Fruit fly (Drosophila melanogaster): ENCODE results near the gene CG5973.
A peak's percentile ranks its signal among the peaks of the same experiment; 100 is the strongest.

CG5973 gene

DNA sequence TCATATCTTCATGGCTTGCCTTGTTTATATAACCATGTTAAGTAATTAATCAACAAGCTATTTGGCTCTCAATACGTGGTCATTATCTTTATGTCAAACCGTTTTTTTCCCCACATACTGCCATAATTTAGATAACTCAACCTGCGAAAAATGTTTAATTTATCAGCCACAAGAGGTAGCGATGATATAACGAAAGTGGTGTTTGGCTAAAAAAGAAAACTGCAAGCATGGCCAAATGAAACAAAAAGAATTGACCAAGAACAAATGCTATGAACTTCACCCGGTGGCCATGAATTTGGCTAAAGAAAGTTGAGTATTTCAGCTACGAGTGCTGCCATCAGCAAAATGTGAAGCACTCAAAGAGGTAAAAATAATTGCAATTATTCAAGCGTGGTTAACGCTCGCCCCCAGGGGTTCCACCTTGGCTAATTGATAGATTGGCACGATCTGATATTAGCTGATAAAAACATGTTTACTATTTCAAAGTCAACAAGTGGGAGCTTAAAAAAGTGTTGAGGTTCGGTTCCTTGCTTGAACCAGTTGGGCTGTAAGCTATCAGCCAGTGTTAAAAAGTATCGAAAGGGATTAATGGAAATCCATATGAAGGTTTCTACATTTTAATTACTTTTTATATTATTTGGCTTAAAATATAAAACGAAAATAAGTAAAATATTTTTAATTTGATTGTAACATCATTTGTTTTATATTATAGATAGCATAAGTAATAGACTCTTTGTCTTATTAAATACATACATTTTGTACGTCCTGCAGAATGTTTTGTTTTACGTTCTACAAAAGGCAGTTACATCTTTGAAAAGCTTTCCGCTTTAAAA, 584 bp upstream of the CG5973 start (continued):
- TF ChIP-seq OdsH (GFP tag; optimal IDR thresholded peaks at IDR 0.05) (peak; percentile 40), Hr83 (GFP tag; optimal IDR thresholded peaks at IDR 0.05; ENCODE audit: poor library complexity, severe bottlenecking) (peak; percentile 96), ey (GFP tag; optimal IDR thresholded peaks at IDR 0.05) (peak; percentile 21), CG32264 (GFP tag; optimal IDR thresholded peaks at IDR 0.05) (no peak), Hnf4 (GFP tag; optimal IDR thresholded peaks at IDR 0.05) (peak; percentile 62), Vsx2 (GFP tag; optimal IDR thresholded peaks at IDR 0.05; ENCODE audit: partially characterized antibody) (no peak), GATAd (GFP tag; optimal IDR thresholded peaks at IDR 0.05) (no peak), Jra (GFP tag; optimal IDR thresholded peaks at IDR 0.05) (no peak), Sp1 (GFP tag; optimal IDR thresholded peaks at IDR 0.05) (no peak), sv (GFP tag; optimal IDR thresholded peaks at IDR 0.05) (peak; percentile 74), dl (GFP tag; optimal IDR thresholded peaks at IDR 0.05; ENCODE audit: insufficient read depth in 1 of 2, partially characterized antibody in 2 of 2) (no peak), br (GFP tag; optimal IDR thresholded peaks at IDR 0.05) (peak; percentile 24)

DNA sequence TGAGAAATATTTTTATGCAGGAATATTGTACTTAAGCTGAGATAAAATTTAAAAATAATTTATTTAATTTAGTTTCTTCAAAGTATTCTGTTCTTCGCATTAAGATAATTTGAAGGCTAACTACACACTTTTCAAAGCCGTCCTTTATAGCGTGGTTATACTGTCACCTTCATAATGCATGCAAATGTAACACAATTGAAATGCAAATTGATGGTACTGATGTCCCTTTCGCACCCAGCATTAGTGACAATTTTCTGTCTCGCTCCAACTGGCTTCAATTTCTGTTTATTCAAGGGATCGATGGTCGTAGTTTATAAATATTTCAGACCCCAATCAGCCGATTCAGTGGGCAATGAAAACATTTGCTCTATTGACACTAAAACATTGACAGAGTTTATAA, 1.2 kb downstream of the CG5973 start:
- no peak for TF ChIP-seq CG9705 (GFP tag; optimal IDR thresholded peaks at IDR 0.05)
- TF ChIP-seq tai (GFP tag; optimal IDR thresholded peaks at IDR 0.05), result no peak
- TF ChIP-seq Dfd (GFP tag; optimal IDR thresholded peaks at IDR 0.05), result no peak
- no peak for TF ChIP-seq h (GFP tag; optimal IDR thresholded peaks at IDR 0.05)
- TF ChIP-seq fru (GFP tag; optimal IDR thresholded peaks at IDR 0.05), result no peak
- TF ChIP-seq Abd-B (GFP tag; optimal IDR thresholded peaks at IDR 0.05), result no peak
- TF ChIP-seq sage (GFP tag; optimal IDR thresholded peaks at IDR 0.05), result no peak
- no peak for TF ChIP-seq Dif (GFP tag; optimal IDR thresholded peaks at IDR 0.05; ENCODE audit: partially characterized antibody)
- no peak for TF ChIP-seq Jra (GFP tag; optimal IDR thresholded peaks at IDR 0.05)

DNA sequence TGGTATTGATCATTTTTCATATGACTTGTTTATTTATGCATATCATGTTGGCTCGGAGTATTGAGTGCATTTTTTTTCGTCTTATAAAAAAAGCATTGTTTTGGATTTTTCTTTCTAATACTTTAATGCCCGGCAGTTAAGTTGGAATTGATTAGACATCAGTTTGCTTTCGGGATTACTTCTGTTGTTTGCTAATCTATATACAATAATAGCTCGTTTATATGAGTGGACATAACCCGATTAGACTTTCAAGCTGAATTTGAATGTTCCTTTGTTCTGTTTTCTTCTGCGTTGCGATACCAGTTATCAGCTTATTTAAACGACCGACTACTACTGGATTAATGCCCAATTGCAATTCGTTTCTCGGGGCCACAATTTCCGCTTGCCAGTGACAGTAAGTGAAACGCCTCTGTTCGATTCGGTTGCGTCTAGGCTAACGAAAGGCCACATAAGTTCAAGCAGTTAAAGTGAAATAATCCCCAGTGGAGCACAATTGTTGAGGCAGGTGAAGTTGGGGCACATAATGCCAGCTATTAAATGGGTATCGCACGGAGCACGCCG, 3.2 kb downstream of the CG5973 start:
- TF ChIP-seq GATAd (GFP tag; optimal IDR thresholded peaks at IDR 0.05), result no peak
- no peak for TF ChIP-seq sage (GFP tag; optimal IDR thresholded peaks at IDR 0.05)
- TF ChIP-seq br (GFP tag; optimal IDR thresholded peaks at IDR 0.05), result no peak
- no peak for TF ChIP-seq jim (GFP tag; optimal IDR thresholded peaks at IDR 0.05)
- no peak for TF ChIP-seq psq (GFP tag; optimal IDR thresholded peaks at IDR 0.05)
- no peak for TF ChIP-seq Dfd (GFP tag; optimal IDR thresholded peaks at IDR 0.05)
- no peak for TF ChIP-seq fru (GFP tag; optimal IDR thresholded peaks at IDR 0.05)
- no peak for TF ChIP-seq Jra (GFP tag; optimal IDR thresholded peaks at IDR 0.05)
- no peak for TF ChIP-seq Myc (optimal IDR thresholded peaks at IDR 0.05)
- no peak for TF ChIP-seq dmrt93B (GFP tag; optimal IDR thresholded peaks at IDR 0.05)
- no peak for TF ChIP-seq dsf (GFP tag; optimal IDR thresholded peaks at IDR 0.05; ENCODE audit: borderline replicate concordance)
- no peak for TF ChIP-seq Hnf4 (GFP tag; optimal IDR thresholded peaks at IDR 0.05)
- no peak for TF ChIP-seq pan (optimal IDR thresholded peaks at IDR 0.05)
- TF ChIP-seq woc (GFP tag; optimal IDR thresholded peaks at IDR 0.05), result no peak
- no peak for TF ChIP-seq ey (GFP tag; optimal IDR thresholded peaks at IDR 0.05)

DNA sequence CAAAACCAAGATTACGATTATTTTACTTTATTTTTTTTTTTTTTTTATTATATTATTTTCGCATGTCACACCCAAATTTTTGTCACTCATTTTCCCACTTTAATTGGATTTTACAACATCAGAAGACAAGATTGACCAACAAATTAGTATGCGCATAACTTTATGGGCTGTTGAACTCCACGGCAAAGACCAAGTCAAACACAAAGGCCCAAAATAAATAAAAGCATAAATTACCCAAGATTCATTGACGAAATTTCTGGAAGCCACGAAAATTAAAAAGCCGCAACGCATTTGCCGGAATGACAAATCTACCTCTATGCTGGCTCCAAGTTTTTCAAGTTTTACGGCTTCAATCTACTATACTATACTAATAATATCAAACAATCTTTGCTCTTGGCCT, 4.8 kb downstream of the CG5973 start:
- TF ChIP-seq N (GFP tag; optimal IDR thresholded peaks at IDR 0.05), result no peak
- no peak for TF ChIP-seq brk (GFP tag; optimal IDR thresholded peaks at IDR 0.05)
- TF ChIP-seq Hr78 (GFP tag; optimal IDR thresholded peaks at IDR 0.05), result no peak
- no peak for TF ChIP-seq HLH106 (tag; optimal IDR thresholded peaks at IDR 0.05)
- TF ChIP-seq CrebA (GFP tag; optimal IDR thresholded peaks at IDR 0.05; ENCODE audit: borderline replicate concordance), result no peak
- TF ChIP-seq Sp1 (GFP tag; optimal IDR thresholded peaks at IDR 0.05), result no peak

DNA sequence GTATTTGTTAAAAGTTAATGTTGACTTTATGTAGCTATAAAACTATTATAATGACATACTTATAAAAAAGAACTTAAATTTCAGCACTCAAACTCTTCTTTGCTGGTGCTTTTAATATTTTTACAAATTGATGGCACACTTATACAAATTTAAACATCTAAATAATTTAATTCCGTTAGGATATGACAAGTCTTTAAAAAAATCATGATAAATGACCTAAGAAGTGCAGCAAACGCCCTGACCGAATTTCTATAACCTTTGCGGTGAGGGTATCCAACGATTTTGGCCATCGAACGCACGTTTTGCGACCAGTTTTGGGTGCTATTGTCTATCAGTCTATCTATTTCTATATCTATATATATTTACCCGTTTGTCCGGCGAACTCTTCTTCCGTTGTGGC, 5.6 kb downstream of the CG5973 start:
- TF ChIP-seq ey (GFP tag; optimal IDR thresholded peaks at IDR 0.05) (no peak), sv (GFP tag; optimal IDR thresholded peaks at IDR 0.05) (peak; percentile 27)
